Worm (Caenorhabditis elegans) whole organism, early embryonic: Measurements from ENCODE around the gene C06C3.10.

ENCODE experiments used
- F13C5.2 ChIP-seq: sonication (generic microtip); optimal IDR thresholded peaks from 2 replicates; lab custom pipeline; 2017; ENCODE audit warnings: mild to moderate bottlenecking, missing genetic modification characterization, inconsistent platforms, missing compliant biosample characterization
- ama-1 ChIP-seq: fragments of 150-350 bp; optimal IDR thresholded peaks from 2 replicates; lab custom pipeline; 2014
- ets-7 ChIP-seq: sonication (generic microtip); optimal IDR thresholded peaks from 2 replicates; lab custom pipeline; 2016; ENCODE audit warnings: missing genotype, missing genetic modification characterization, missing compliant biosample characterization
- flt-1 ChIP-seq: fragments of 200-800 bp; sonication (Bioruptor generic); IDR thresholded peaks from 2 replicates; pipeline ENCODE4 v1.3.6; 2022; ENCODE audit warnings: missing genetic modification characterization, missing compliant biosample characterization
- hmbx-1 ChIP-seq: sonication (generic microtip); optimal IDR thresholded peaks from 2 replicates; lab custom pipeline; 2016; ENCODE audit warnings: mild to moderate bottlenecking, missing genetic modification characterization, missing compliant biosample characterization
- tra-4 ChIP-seq: sonication (generic microtip); optimal IDR thresholded peaks from 2 replicates; lab custom pipeline; 2017; ENCODE audit warnings: missing genetic modification characterization, missing compliant biosample characterization

DNA sequence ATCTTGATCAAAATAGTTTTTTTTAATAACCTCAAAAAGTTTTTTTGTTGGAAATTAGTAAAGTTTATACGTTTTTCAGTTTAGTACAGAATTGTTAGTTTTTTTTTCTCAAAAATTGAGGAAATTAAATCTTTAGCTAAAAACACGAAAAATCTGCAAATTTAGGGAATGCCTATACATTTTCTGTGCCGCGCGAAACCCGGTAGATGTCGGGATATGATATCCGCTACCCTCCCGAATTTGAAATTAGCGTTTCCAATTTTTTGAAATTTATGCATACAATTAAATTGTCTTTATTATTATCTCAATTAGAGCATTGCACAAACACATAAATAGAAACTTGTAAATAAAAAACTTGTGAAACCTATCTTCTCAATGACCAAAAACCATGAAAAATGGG lies 44.0 kb downstream of the C06C3.10 start:
- TF ChIP-seq flt-1 (GFP tag; lab: Robert Waterston, UW) (no peak), ama-1 (lab: Kevin White, UChicago) (no peak), hmbx-1 (tag; lab: Kevin White, UChicago) (no peak), F13C5.2 (tag; lab: Kevin White, UChicago) (no peak), tra-4 (no peak), ets-7 (tag; lab: Kevin White, UChicago) (no peak)
